Fruit fly (Drosophila melanogaster) whole organism, embryonic: ENCODE data around the gene Gcna.
A peak's percentile ranks its signal among the peaks of the same experiment; 100 is the strongest.

Experiments used
- BtbVII ChIP-seq: fragments of 200-800 bp; sonication (Bioruptor generic); optimal IDR thresholded peaks from 3 replicates; lab custom pipeline; 2017; ENCODE audit warnings: missing biosample characterization, mild to moderate bottlenecking, missing genetic modification characterization
- C15 ChIP-seq: fragments of 200-800 bp; sonication (Bioruptor generic); IDR thresholded peaks from 3 replicates; pipeline ENCODE4 v1.3.6; 2022; ENCODE audit warnings: missing biosample characterization, missing genetic modification characterization
- CG10274 ChIP-seq: fragments of 200-800 bp; sonication (Bioruptor generic); optimal IDR thresholded peaks from 3 replicates; lab custom pipeline; 2017; ENCODE audit warnings: missing biosample characterization, mild to moderate bottlenecking, missing genetic modification characterization
- CG12391 ChIP-seq: fragments of 200-800 bp; sonication (Bioruptor generic); optimal IDR thresholded peaks from 3 replicates; lab custom pipeline; 2018; ENCODE audit warnings: missing biosample characterization, mild to moderate bottlenecking, missing genetic modification characterization, moderate library complexity
- CG1647 ChIP-seq: fragments of 200-800 bp; sonication (Bioruptor generic); optimal IDR thresholded peaks from 3 replicates; lab custom pipeline; 2016; ENCODE audit warnings: missing biosample characterization, missing genetic modification characterization
- CG17328 ChIP-seq: fragments of 200-800 bp; sonication (Bioruptor generic); IDR thresholded peaks from 2 replicates; pipeline ENCODE4 v1.3.6; 2022; ENCODE audit warnings: missing biosample characterization, missing genetic modification characterization
- CG17385 ChIP-seq: fragments of 200-800 bp; sonication (Bioruptor generic); optimal IDR thresholded peaks from 3 replicates; lab custom pipeline; 2018; ENCODE audit warnings: missing biosample characterization, mild to moderate bottlenecking, missing genetic modification characterization
- CG2120 ChIP-seq: fragments of 200-800 bp; sonication (Bioruptor generic); optimal IDR thresholded peaks from 3 replicates; lab custom pipeline; 2016; ENCODE audit warnings: missing biosample characterization, missing genetic modification characterization
- CG2129 ChIP-seq: fragments of 200-800 bp; sonication (Bioruptor generic); IDR thresholded peaks from 2 replicates; pipeline ENCODE4 v1.3.6; 2022; ENCODE audit warnings: missing biosample characterization, missing genetic modification characterization; ENCODE audit not compliant: partially characterized antibody
- CG2199 ChIP-seq: fragments of 200-800 bp; sonication (Bioruptor generic); IDR thresholded peaks from 3 replicates; pipeline ENCODE4 v1.3.6; 2022; ENCODE audit warnings: missing biosample characterization, missing genetic modification characterization
- CG2678 ChIP-seq: fragments of 200-800 bp; sonication (Bioruptor generic); optimal IDR thresholded peaks from 3 replicates; lab custom pipeline; 2019; ENCODE audit warnings: missing biosample characterization, mild to moderate bottlenecking, missing genetic modification characterization, moderate library complexity
- CG31388 ChIP-seq: fragments of 200-800 bp; sonication (Bioruptor generic); optimal IDR thresholded peaks from 2 replicates; lab custom pipeline; 2016; ENCODE audit warnings: missing biosample characterization, missing genetic modification characterization
- CG34376 ChIP-seq: fragments of 200-800 bp; sonication (Bioruptor generic); optimal IDR thresholded peaks from 2 replicates; lab custom pipeline; 2018; ENCODE audit warnings: missing biosample characterization, mild to moderate bottlenecking, missing genetic modification characterization
- CG6854 ChIP-seq: fragments of 200-800 bp; sonication (Bioruptor generic); optimal IDR thresholded peaks from 3 replicates; lab custom pipeline; 2017; ENCODE audit warnings: missing biosample characterization, mild to moderate bottlenecking, missing genetic modification characterization
- CG7271 ChIP-seq: fragments of 200-800 bp; sonication (Bioruptor generic); optimal IDR thresholded peaks from 2 replicates; lab custom pipeline; 2018; ENCODE audit warnings: missing biosample characterization, mild to moderate bottlenecking, missing genetic modification characterization, moderate library complexity
- CHES-1-like ChIP-seq: fragments of 200-800 bp; sonication (Bioruptor generic); optimal IDR thresholded peaks from 2 replicates; lab custom pipeline; 2016; ENCODE audit warnings: missing biosample characterization, missing genetic modification characterization
- CkIIα-i1 ChIP-seq: fragments of 200-800 bp; sonication (Bioruptor generic); IDR thresholded peaks from 2 replicates; pipeline ENCODE4 v1.3.6; 2022; ENCODE audit warnings: missing biosample characterization, missing genetic modification characterization
- CrebB ChIP-seq: fragments of 200-800 bp; sonication (Bioruptor generic); optimal IDR thresholded peaks from 3 replicates; lab custom pipeline; 2018; ENCODE audit warnings: missing biosample characterization, mild to moderate bottlenecking, missing genetic modification characterization
- Dip3 ChIP-seq: fragments of 200-800 bp; sonication (Bioruptor generic); optimal IDR thresholded peaks from 3 replicates; lab custom pipeline; 2016; ENCODE audit warnings: missing biosample characterization, missing genetic modification characterization
- Dll ChIP-seq: fragments of 200-800 bp; sonication (Bioruptor generic); IDR thresholded peaks from 4 replicates; pipeline ENCODE4 v1.3.6; 2022; ENCODE audit warnings: missing biosample characterization, missing genetic modification characterization; ENCODE audit not compliant: partially characterized antibody
- Dref ChIP-seq: fragments of 200-800 bp; sonication (Bioruptor generic); IDR thresholded peaks from 2 replicates; pipeline ENCODE4 v1.3.6; 2022; ENCODE audit warnings: missing biosample characterization, missing genetic modification characterization
- Ets65A ChIP-seq: fragments of 200-800 bp; sonication (Bioruptor generic); peaks from one replicate; lab custom pipeline; 2016; ENCODE audit warnings: missing biosample characterization, missing genetic modification characterization
- GATAe ChIP-seq: fragments of 200-800 bp; sonication (Bioruptor generic); conservative IDR thresholded peaks from 2 replicates; pipeline ENCODE4 v1.3.6; 2022; ENCODE audit warnings: missing biosample characterization, missing genetic modification characterization
- HmgD ChIP-seq: fragments of 200-800 bp; sonication (Bioruptor generic); optimal IDR thresholded peaks from 3 replicates; lab custom pipeline; 2016; ENCODE audit warnings: missing biosample characterization, missing genetic modification characterization
- Hmx ChIP-seq: fragments of 200-800 bp; sonication (Bioruptor generic); optimal IDR thresholded peaks from 2 replicates; lab custom pipeline; 2016; ENCODE audit warnings: missing biosample characterization, missing genetic modification characterization
- Lpt ChIP-seq: fragments of >200 bp; optimal IDR thresholded peaks from 2 replicates; lab custom pipeline; 2018; ENCODE audit warnings: missing biosample characterization, missing genetic modification characterization
- Optix ChIP-seq: fragments of 200-800 bp; sonication (Bioruptor generic); IDR thresholded peaks from 3 replicates; pipeline ENCODE4 v1.3.6; 2022; ENCODE audit warnings: missing biosample characterization, missing genetic modification characterization
- Ssrp ChIP-seq: fragments of 200-800 bp; sonication (Bioruptor generic); optimal IDR thresholded peaks from 2 replicates; lab custom pipeline; 2018; ENCODE audit warnings: missing biosample characterization, mild to moderate bottlenecking, missing genetic modification characterization, moderate library complexity
- da ChIP-seq: fragments of 200-800 bp; sonication (Bioruptor generic); optimal IDR thresholded peaks from 2 replicates; lab custom pipeline; 2016; ENCODE audit warnings: missing biosample characterization, missing genetic modification characterization
- danr ChIP-seq: fragments of 200-800 bp; sonication (Bioruptor generic); IDR thresholded peaks from 2 replicates; pipeline ENCODE4 v1.3.6; 2022; ENCODE audit warnings: missing biosample characterization, missing genetic modification characterization
- dati ChIP-seq: fragments of 200-800 bp; sonication (Bioruptor generic); IDR thresholded peaks from 2 replicates; pipeline ENCODE4 v1.3.6; 2022; ENCODE audit warnings: missing biosample characterization, missing genetic modification characterization
- esg ChIP-seq: fragments of 200-800 bp; sonication (Bioruptor generic); conservative IDR thresholded peaks from 2 replicates; pipeline ENCODE4 v1.3.6; 2022; ENCODE audit warnings: missing biosample characterization, missing genetic modification characterization
- exex ChIP-seq: fragments of 200-800 bp; sonication (Bioruptor generic); optimal IDR thresholded peaks from 4 replicates; lab custom pipeline; 2018; ENCODE audit warnings: missing biosample characterization, mild to moderate bottlenecking, missing genetic modification characterization, moderate library complexity
- fd64A ChIP-seq: fragments of 200-800 bp; sonication (Bioruptor generic); optimal IDR thresholded peaks from 3 replicates; lab custom pipeline; 2018; ENCODE audit warnings: missing biosample characterization, mild to moderate bottlenecking, missing genetic modification characterization
- gce ChIP-seq: fragments of 200-800 bp; sonication (Bioruptor generic); IDR thresholded peaks from 3 replicates; pipeline ENCODE4 v1.3.6; 2022; ENCODE audit warnings: missing biosample characterization, missing genetic modification characterization
- gsb-n ChIP-seq: fragments of 200-800 bp; sonication (Bioruptor generic); optimal IDR thresholded peaks from 3 replicates; lab custom pipeline; 2018; ENCODE audit warnings: missing biosample characterization, mild to moderate bottlenecking, missing genetic modification characterization
- hkb ChIP-seq, 2 experiments: fragments of 200-800 bp in 1 of 2; fragments of >200 bp in 1 of 2; sonication (Bioruptor generic) in 1 of 2; IDR thresholded peaks in 1 of 2; optimal IDR thresholded peaks in 1 of 2; 2 replicates each; pipeline versions ENCODE4 v1.3.6 to Lab custom; 2017 to 2022; ENCODE audit warnings: missing biosample characterization in 1 of 2, missing genetic modification characterization in 1 of 2
- kah ChIP-seq: fragments of 200-800 bp; sonication (Bioruptor generic); optimal IDR thresholded peaks from 2 replicates; lab custom pipeline; 2018; ENCODE audit warnings: missing biosample characterization, mild to moderate bottlenecking, missing genetic modification characterization
- lmd ChIP-seq: fragments of 200-800 bp; sonication (Bioruptor generic); IDR thresholded peaks from 2 replicates; pipeline ENCODE4 v1.3.6; 2022; ENCODE audit warnings: missing biosample characterization, missing genetic modification characterization
- mam ChIP-seq: fragments of 200-800 bp; sonication (Bioruptor generic); optimal IDR thresholded peaks from 3 replicates; lab custom pipeline; 2016; ENCODE audit warnings: missing biosample characterization, missing genetic modification characterization
- oc ChIP-seq: fragments of 200-800 bp; sonication (Bioruptor generic); optimal IDR thresholded peaks from 2 replicates; lab custom pipeline; 2018; ENCODE audit warnings: missing biosample characterization, mild to moderate bottlenecking, missing genetic modification characterization, moderate library complexity
- odd ChIP-seq: fragments of 200-800 bp; sonication (Bioruptor generic); optimal IDR thresholded peaks from 2 replicates; lab custom pipeline; 2017; ENCODE audit warnings: missing biosample characterization, mild to moderate bottlenecking, missing genetic modification characterization
- pan ChIP-seq, 4 experiments: fragments of >200 bp in 3 of 4; fragments of 200-800 bp in 1 of 4; sonication (Bioruptor generic) in 1 of 4; optimal IDR thresholded peaks in 3 of 4; IDR thresholded peaks in 1 of 4; 2 replicates each; pipeline versions ENCODE4 v1.3.6 to Lab custom; 2017 to 2022; ENCODE audit warnings: missing biosample characterization in 2 of 4, missing genetic modification characterization in 2 of 4, mixed read lengths in 1 of 4
- pho ChIP-seq: fragments of 200-800 bp; sonication (Bioruptor generic); optimal IDR thresholded peaks from 2 replicates; lab custom pipeline; 2016; ENCODE audit warnings: missing biosample characterization, missing genetic modification characterization
- salm ChIP-seq: fragments of 200-800 bp; sonication (Bioruptor generic); optimal IDR thresholded peaks from 2 replicates; lab custom pipeline; 2018; ENCODE audit warnings: missing biosample characterization, mild to moderate bottlenecking, missing genetic modification characterization
- shn ChIP-seq: fragments of 200-800 bp; sonication (Bioruptor generic); optimal IDR thresholded peaks from 3 replicates; lab custom pipeline; 2016; ENCODE audit warnings: missing biosample characterization, missing genetic modification characterization
- sim ChIP-seq: fragments of 200-800 bp; sonication (Bioruptor generic); IDR thresholded peaks from 2 replicates; pipeline ENCODE4 v1.3.6; 2022; ENCODE audit warnings: missing biosample characterization, missing genetic modification characterization
- sima ChIP-seq: fragments of 200-800 bp; sonication (Bioruptor generic); optimal IDR thresholded peaks from 2 replicates; lab custom pipeline; 2016; ENCODE audit warnings: missing biosample characterization, missing genetic modification characterization
- ssp ChIP-seq: fragments of 200-800 bp; sonication (Bioruptor generic); IDR thresholded peaks from 2 replicates; pipeline ENCODE4 v1.3.6; 2022; ENCODE audit warnings: missing biosample characterization, missing genetic modification characterization
- trh ChIP-seq: fragments of 200-800 bp; sonication (Bioruptor generic); optimal IDR thresholded peaks from 2 replicates; lab custom pipeline; 2016; ENCODE audit warnings: missing biosample characterization, missing genetic modification characterization
- tx ChIP-seq: fragments of 200-800 bp; sonication (Bioruptor generic); optimal IDR thresholded peaks from 2 replicates; lab custom pipeline; 2016; ENCODE audit warnings: missing biosample characterization, missing genetic modification characterization
- yki ChIP-seq: fragments of >200 bp; optimal IDR thresholded peaks from 3 replicates; lab custom pipeline; 2018

Gcna gene

dm6 chrX:1889926-1890325 is 24.3 kb upstream of the Gcna start, which contains the start of the genes trr and mRpL16 (continued):
- peak; percentile 16 for TF ChIP-seq mam (GFP tag; lab: Kevin White, UChicago)
- no peak for TF ChIP-seq gsb-n (tag; lab: Kevin White, UChicago)
- no peak for TF ChIP-seq CG2199 (GFP tag; lab: Robert Waterston, UW)
- no peak for TF ChIP-seq HmgD (GFP tag; lab: Kevin White, UChicago)
- TF ChIP-seq Ssrp (tag; lab: Kevin White, UChicago) = no peak
- TF ChIP-seq ssp (GFP tag; lab: Robert Waterston, UW) = peak; percentile 88
- no peak for TF ChIP-seq salm (tag; lab: Kevin White, UChicago)
- TF ChIP-seq dati (GFP tag; lab: Robert Waterston, UW) = no peak
- TF ChIP-seq yki = no peak
- TF ChIP-seq CG2120 (GFP tag; lab: Kevin White, UChicago) = peak; percentile 73
- no peak for TF ChIP-seq BtbVII
- TF ChIP-seq danr (GFP tag; lab: Robert Waterston, UW) = no peak
- TF ChIP-seq CG7271 (tag; lab: Kevin White, UChicago) = peak; percentile 14
- TF ChIP-seq sim (GFP tag; lab: Robert Waterston, UW) = no peak
- TF ChIP-seq Dll (GFP tag; lab: Robert Waterston, UW) = peak; percentile 86
- TF ChIP-seq CG6854 (GFP tag; lab: Kevin White, UChicago) = no peak
- no peak for TF ChIP-seq pan (optimal IDR thresholded peaks at IDR 0.05; lab: Kevin White, UChicago)
- no peak for TF ChIP-seq pan (GFP tag; optimal IDR thresholded peaks at IDR 0.05 in 1 of 2, IDR thresholded peaks at IDR 0.05 in 1 of 2)
- no peak for TF ChIP-seq C15 (GFP tag; lab: Robert Waterston, UW)
- peak; percentile 33; the same call in 1 of the 2 replicates for TF ChIP-seq lmd (GFP tag; lab: Robert Waterston, UW)
- peak; percentile 44 for TF ChIP-seq CHES-1-like (GFP tag; lab: Kevin White, UChicago)
- 0 out of 3 replicates have a peak, but pooled peaks have one; percentile 40 for TF ChIP-seq Optix (GFP tag; lab: Robert Waterston, UW)
- no peak for TF ChIP-seq kah (GFP tag; lab: Kevin White, UChicago)
- TF ChIP-seq Ets65A (GFP tag; lab: Kevin White, UChicago) = peak; percentile 86
- TF ChIP-seq CG1647 (GFP tag; lab: Kevin White, UChicago) = no peak
- TF ChIP-seq CkIIα-i1 (GFP tag; lab: Robert Waterston, UW) = no peak
- no peak for TF ChIP-seq CG17328 (GFP tag; lab: Robert Waterston, UW)
- TF ChIP-seq CG17385 (GFP tag; lab: Kevin White, UChicago) = no peak
- no peak for TF ChIP-seq esg (GFP tag; lab: Robert Waterston, UW)
- TF ChIP-seq Lpt (GFP tag; lab: Kevin White, UChicago) = no peak
- TF ChIP-seq pho (GFP tag; lab: Kevin White, UChicago) = peak; percentile 53
- no peak for TF ChIP-seq CG34376 (GFP tag; lab: Kevin White, UChicago)
- peak; percentile 75 for TF ChIP-seq Dref (GFP tag; lab: Robert Waterston, UW)
- TF ChIP-seq odd (GFP tag; lab: Kevin White, UChicago) = no peak
- no peak for TF ChIP-seq Hmx (GFP tag; lab: Kevin White, UChicago)
- peak; percentile 44; the same call in 1 of the 2 replicates for TF ChIP-seq CG2129 (GFP tag; lab: Robert Waterston, UW)
- peak; percentile 31 for TF ChIP-seq tx
- no peak for TF ChIP-seq oc (tag; lab: Kevin White, UChicago)
- TF ChIP-seq CG10274 (GFP tag; lab: Kevin White, UChicago) = no peak
- TF ChIP-seq fd64A = no peak
- TF ChIP-seq CG31388 = no peak
- peak; percentile 23 for TF ChIP-seq shn (GFP tag; lab: Kevin White, UChicago)
- peak; percentile 2 for TF ChIP-seq CrebB (tag; lab: Kevin White, UChicago)
- no peak for TF ChIP-seq trh (GFP tag; lab: Kevin White, UChicago)
- TF ChIP-seq exex (tag; lab: Kevin White, UChicago) = no peak
- peak; percentile 72 for TF ChIP-seq CG12391 (tag; lab: Kevin White, UChicago)
- no peak for TF ChIP-seq da (GFP tag; lab: Kevin White, UChicago)
- no peak for TF ChIP-seq hkb (optimal IDR thresholded peaks at IDR 0.05; lab: Kevin White, UChicago)
- TF ChIP-seq hkb (GFP tag; IDR thresholded peaks at IDR 0.05; lab: Robert Waterston, UW) = no peak
- TF ChIP-seq sima (GFP tag; lab: Kevin White, UChicago) = no peak
- no peak for TF ChIP-seq GATAe (GFP tag; lab: Robert Waterston, UW)
- TF ChIP-seq gce (GFP tag; lab: Robert Waterston, UW) = peak; percentile 21; the same call in 1 of the 3 replicates
- no peak for TF ChIP-seq CG2678 (tag; lab: Kevin White, UChicago)
- TF ChIP-seq Dip3 (GFP tag; lab: Kevin White, UChicago) = peak; percentile 34
